Worm (Caenorhabditis elegans) whole organism, young adult: ENCODE results near the gene W10G11.3.

ENCODE experiments used
- F23B12.7 ChIP-seq: sonication (generic microtip); optimal IDR thresholded peaks from 2 replicates; lab custom pipeline; 2017; ENCODE audit warnings: missing genetic modification characterization, mild to moderate bottlenecking, missing compliant biosample characterization, antibody characterized with exemption, moderate library complexity; ENCODE audit not compliant: insufficient read depth
- Y56A3A.18 ChIP-seq: fragments of 200-800 bp; sonication (Bioruptor generic); IDR thresholded peaks from 2 replicates; pipeline ENCODE4 v1.3.6; 2022; ENCODE audit warnings: missing genetic modification reagents, missing genetic modification characterization, missing compliant biosample characterization
- ceh-40 ChIP-seq: fragments of 200-800 bp; sonication (Bioruptor generic); IDR thresholded peaks from 2 replicates; pipeline ENCODE4 v1.3.6; 2022; ENCODE audit warnings: missing genetic modification characterization, missing compliant biosample characterization
- dox-1 ChIP-seq: fragments of 200-800 bp; sonication (Bioruptor generic); IDR thresholded peaks from 2 replicates; pipeline ENCODE4 v1.3.6; 2022; ENCODE audit warnings: missing genetic modification reagents, missing genetic modification characterization, missing compliant biosample characterization
- dpl-1 ChIP-seq: fragments of 150-350 bp; optimal IDR thresholded peaks from 2 replicates; lab custom pipeline; 2014; ENCODE audit warnings: missing biosample characterization, missing genetic modification reagents, missing genetic modification characterization
- efl-1 ChIP-seq: fragments of 150-350 bp; optimal IDR thresholded peaks from 2 replicates; lab custom pipeline; 2014; ENCODE audit warnings: missing biosample characterization, missing genetic modification reagents, missing genetic modification characterization
- egl-18 ChIP-seq: fragments of 200-800 bp; sonication (Bioruptor generic); IDR thresholded peaks from 2 replicates; pipeline ENCODE4 v1.3.6; 2022; ENCODE audit warnings: missing genetic modification reagents, missing genetic modification characterization, missing compliant biosample characterization
- ets-4 ChIP-seq: fragments of 200-800 bp; sonication (Bioruptor generic); optimal IDR thresholded peaks from 2 replicates; lab custom pipeline; 2018; ENCODE audit warnings: mild to moderate bottlenecking, missing genetic modification characterization, missing compliant biosample characterization
- nfya-1 ChIP-seq: sonication (generic microtip); optimal IDR thresholded peaks from 2 replicates; lab custom pipeline; 2017; ENCODE audit warnings: antibody characterized with exemption, missing compliant biosample characterization, missing genetic modification characterization, borderline replicate concordance; ENCODE audit not compliant: insufficient read depth
- sea-2 ChIP-seq: fragments of 200-800 bp; sonication (Bioruptor generic); IDR thresholded peaks from 2 replicates; pipeline ENCODE4 v1.3.6; 2022; ENCODE audit warnings: missing genetic modification characterization, missing compliant biosample characterization

DNA sequence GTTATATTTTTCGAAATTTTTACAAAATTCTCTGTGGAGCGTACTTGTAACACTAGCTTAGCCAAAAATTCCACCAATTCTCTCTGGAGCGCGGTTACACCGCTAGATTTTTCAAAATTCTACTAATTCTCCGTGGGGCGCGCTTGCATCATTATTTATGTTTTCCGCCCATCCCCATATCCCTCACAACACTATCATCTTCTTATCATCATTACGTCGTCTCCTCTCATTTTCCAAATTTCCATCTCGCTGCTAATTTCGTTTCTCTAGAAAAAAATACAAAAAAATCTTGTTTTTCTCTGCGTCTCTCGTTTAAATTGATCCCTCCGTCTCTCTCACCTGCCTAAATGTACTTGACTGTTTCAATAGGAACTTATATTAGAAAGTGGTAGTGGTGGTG, 7.0 kb downstream of the W10G11.3 start:
- TF ChIP-seq dpl-1 (GFP tag; lab: Kevin White, UChicago), result no peak
- no peak for TF ChIP-seq efl-1
- TF ChIP-seq F23B12.7, result no peak
- TF ChIP-seq ets-4 (GFP tag; lab: Kevin White, UChicago), result no peak
- no peak for TF ChIP-seq sea-2 (GFP tag; lab: Robert Waterston, UW)
- no peak for TF ChIP-seq dox-1 (GFP tag; lab: Robert Waterston, UW)
- TF ChIP-seq Y56A3A.18, result no peak
- TF ChIP-seq ceh-40 (GFP tag; lab: Robert Waterston, UW), result no peak
- no peak for TF ChIP-seq egl-18
- no peak for TF ChIP-seq nfya-1
